Fruit fly (Drosophila melanogaster): ENCODE measurements around the gene tefu.

Gene tefu

DNA sequence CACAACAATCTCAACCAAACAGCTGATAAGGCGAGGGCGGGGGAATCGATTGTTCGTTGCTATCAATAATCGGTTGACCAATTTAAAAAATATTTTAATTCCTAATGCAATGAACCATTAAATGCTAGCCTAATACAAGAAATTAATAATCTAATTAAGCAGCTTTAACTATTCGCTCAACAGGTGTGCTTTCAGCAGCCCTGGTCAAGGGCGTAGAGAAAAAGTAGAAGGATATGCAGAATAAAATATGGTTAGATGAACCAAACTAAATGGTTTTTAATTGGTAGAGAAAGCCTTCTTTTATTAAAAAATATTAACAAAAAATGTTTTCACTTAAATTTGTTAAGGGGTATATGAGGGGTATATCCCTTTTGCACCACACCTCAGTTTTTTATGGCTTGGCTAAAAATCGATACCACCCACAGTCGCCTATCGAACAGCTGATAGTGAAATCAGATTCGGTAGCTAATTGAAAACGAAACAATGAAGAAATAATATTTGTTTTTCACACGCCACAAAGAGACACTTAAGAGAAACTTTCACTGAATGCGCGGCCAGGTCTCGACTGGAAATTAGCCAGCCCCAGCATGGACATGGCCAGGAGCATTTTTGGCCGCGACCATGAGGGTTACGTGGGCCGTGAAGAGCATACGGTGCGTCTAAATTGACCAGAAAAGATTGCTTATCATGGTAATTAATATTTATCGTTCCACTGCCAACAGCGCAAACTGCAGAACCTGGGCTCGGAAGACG, 23.0 kb downstream of the tefu start, which contains the start of the genes SIDL and CG12241 (continued):
- no peak for TF ChIP-seq CG2875 (GFP tag; optimal IDR thresholded peaks at IDR 0.05)
- TF ChIP-seq CG16863 (GFP tag; optimal IDR thresholded peaks at IDR 0.05): peak; percentile 52
- peak; percentile 91 for TF ChIP-seq gro (GFP tag; optimal IDR thresholded peaks at IDR 0.05)
- no peak for TF ChIP-seq CG17186 (GFP tag; optimal IDR thresholded peaks at IDR 0.05)
- no peak for TF ChIP-seq zf30C (GFP tag; optimal IDR thresholded peaks at IDR 0.05)
- TF ChIP-seq CG1832 (GFP tag; optimal IDR thresholded peaks at IDR 0.05): no peak
- TF ChIP-seq sd (tag; optimal IDR thresholded peaks at IDR 0.05): no peak
- TF ChIP-seq dmrt99B (tag; optimal IDR thresholded peaks at IDR 0.05): no peak
- peak; percentile 94 for TF ChIP-seq al (GFP tag; IDR thresholded peaks at IDR 0.05)
- no peak for TF ChIP-seq CG18599 (GFP tag; optimal IDR thresholded peaks at IDR 0.05)
- TF ChIP-seq CG4424 (GFP tag; optimal IDR thresholded peaks at IDR 0.05): peak; percentile 79
- TF ChIP-seq tup (GFP tag; optimal IDR thresholded peaks at IDR 0.05): no peak
- peak; percentile 46 for TF ChIP-seq fd3F (GFP tag; optimal IDR thresholded peaks at IDR 0.05)
- TF ChIP-seq gt (GFP tag; IDR thresholded peaks at IDR 0.05): peak; percentile 76
- peak; percentile 25 for TF ChIP-seq tx (GFP tag; optimal IDR thresholded peaks at IDR 0.05)
- no peak for TF ChIP-seq CG15073 (GFP tag; optimal IDR thresholded peaks at IDR 0.05)
- TF ChIP-seq CG16779 (GFP tag; IDR thresholded peaks at IDR 0.05): peak; percentile 81
- TF ChIP-seq Scr (GFP tag; IDR thresholded peaks at IDR 0.05; ENCODE audit: partially characterized antibody): peak; percentile 42
- TF ChIP-seq CG9215 (GFP tag; IDR thresholded peaks at IDR 0.05): peak; percentile 90
- no peak for TF ChIP-seq ac (GFP tag; optimal IDR thresholded peaks at IDR 0.05)
- peak; percentile 65 for TF ChIP-seq Nf-YC (tag; optimal IDR thresholded peaks at IDR 0.05)
- peak; percentile 82 for TF ChIP-seq gsb (GFP tag; IDR thresholded peaks at IDR 0.05)
- peak; percentile 90 for TF ChIP-seq scrt (GFP tag; optimal IDR thresholded peaks at IDR 0.05)
- no peak for TF ChIP-seq cg (GFP tag; optimal IDR thresholded peaks at IDR 0.05)
- peak; percentile 69 for TF ChIP-seq slou (GFP tag; optimal IDR thresholded peaks at IDR 0.05)
- no peak for TF ChIP-seq CG8290 (GFP tag; optimal IDR thresholded peaks at IDR 0.05)
- no peak for TF ChIP-seq CG8290 (tag; optimal IDR thresholded peaks at IDR 0.05)
- TF ChIP-seq psq (GFP tag; optimal IDR thresholded peaks at IDR 0.05): peak; percentile 13
- peak; percentile 60 for TF ChIP-seq CG12155 (GFP tag; optimal IDR thresholded peaks at IDR 0.05)
- TF ChIP-seq CG30020 (tag; optimal IDR thresholded peaks at IDR 0.05): peak; percentile 42
- peak; percentile 94 for TF ChIP-seq Dbx (GFP tag; IDR thresholded peaks at IDR 0.05)
- peak; percentile 32 for TF ChIP-seq MTF-1 (GFP tag; optimal IDR thresholded peaks at IDR 0.05; ENCODE audit: borderline replicate concordance)
- peak; percentile 58 for TF ChIP-seq Atf6 (GFP tag; IDR thresholded peaks at IDR 0.05)
- peak; percentile 73 for TF ChIP-seq NK7.1 (GFP tag; optimal IDR thresholded peaks at IDR 0.05)
- peak; percentile 16 for TF ChIP-seq stwl (tag; optimal IDR thresholded peaks at IDR 0.05)
- peak; percentile 86 for TF ChIP-seq CG18476 (GFP tag; optimal IDR thresholded peaks at IDR 0.05)
- peak; percentile 33 for TF ChIP-seq Oli (tag; optimal IDR thresholded peaks at IDR 0.05)
- no peak for TF ChIP-seq Mad (GFP tag; optimal IDR thresholded peaks at IDR 0.05)
- TF ChIP-seq CG31224 (GFP tag; IDR thresholded peaks at IDR 0.05): peak; percentile 87
- peak; percentile 4 for TF ChIP-seq CG33557 (GFP tag; optimal IDR thresholded peaks at IDR 0.05)
- TF ChIP-seq CG12299 (tag; optimal IDR thresholded peaks at IDR 0.05): peak; percentile 48
- peak; percentile 96 for TF ChIP-seq CG34422 (GFP tag; IDR thresholded peaks at IDR 0.05)
- TF ChIP-seq Sin3A (optimal IDR thresholded peaks at IDR 0.05): no peak
- TF ChIP-seq CG15696 (tag; optimal IDR thresholded peaks at IDR 0.05): peak; percentile 39
- no peak for TF ChIP-seq Hey (tag; optimal IDR thresholded peaks at IDR 0.05)
- TF ChIP-seq CG14667 (GFP tag; IDR thresholded peaks at IDR 0.05): peak; percentile 94
- no peak for TF ChIP-seq CTCF (GFP tag; optimal IDR thresholded peaks at IDR 0.05)
- TF ChIP-seq Side (GFP tag; optimal IDR thresholded peaks at IDR 0.05): peak; percentile 77
- TF ChIP-seq CG7372 (GFP tag; IDR thresholded peaks at IDR 0.05): peak; percentile 92
- TF ChIP-seq CG8765 (GFP tag; IDR thresholded peaks at IDR 0.05): peak; percentile 87; the same call in 1 of the 2 replicates
- TF ChIP-seq gem (tag; optimal IDR thresholded peaks at IDR 0.05): no peak

Data from whole organism, embryonic.